Fruit fly (Drosophila melanogaster) whole organism, embryonic: ENCODE measurements around the gene CG42342.

Experiments used
- Atf6 ChIP-seq: fragments of 200-800 bp; sonication (Bioruptor generic); IDR thresholded peaks from 2 replicates; pipeline ENCODE4 v1.3.6; 2022; ENCODE audit warnings: missing biosample characterization, missing genetic modification characterization
- B-H2 ChIP-seq: fragments of 200-800 bp; sonication (Bioruptor generic); optimal IDR thresholded peaks from 2 replicates; lab custom pipeline; 2018; ENCODE audit warnings: missing biosample characterization, mild to moderate bottlenecking, missing genetic modification characterization
- CG11504 ChIP-seq: fragments of 200-800 bp; sonication (Bioruptor generic); optimal IDR thresholded peaks from 3 replicates; lab custom pipeline; 2019; ENCODE audit warnings: missing biosample characterization, mild to moderate bottlenecking, missing genetic modification characterization, moderate library complexity
- CG12769 ChIP-seq: fragments of 200-800 bp; sonication (Bioruptor generic); optimal IDR thresholded peaks from 2 replicates; lab custom pipeline; 2019; ENCODE audit warnings: missing biosample characterization, mild to moderate bottlenecking, missing genetic modification characterization, moderate library complexity
- CG13624 ChIP-seq: fragments of 200-800 bp; sonication (Bioruptor generic); optimal IDR thresholded peaks from 2 replicates; lab custom pipeline; 2016; ENCODE audit warnings: missing biosample characterization, missing genetic modification characterization
- CG14050 ChIP-seq: fragments of 200-800 bp; sonication (Bioruptor generic); IDR thresholded peaks from 3 replicates; pipeline ENCODE4 v1.3.6; 2022; ENCODE audit warnings: missing biosample characterization, missing genetic modification characterization
- CG15073 ChIP-seq: fragments of 200-800 bp; sonication (Bioruptor generic); optimal IDR thresholded peaks from 2 replicates; lab custom pipeline; 2016; ENCODE audit warnings: missing biosample characterization, missing genetic modification characterization
- CG1603 ChIP-seq: fragments of 200-800 bp; sonication (Bioruptor generic); optimal IDR thresholded peaks from 2 replicates; lab custom pipeline; 2019; ENCODE audit warnings: missing biosample characterization, mild to moderate bottlenecking, missing genetic modification characterization, moderate library complexity
- CG17385 ChIP-seq: fragments of 200-800 bp; sonication (Bioruptor generic); optimal IDR thresholded peaks from 3 replicates; lab custom pipeline; 2018; ENCODE audit warnings: missing biosample characterization, mild to moderate bottlenecking, missing genetic modification characterization
- CG17802 ChIP-seq: fragments of 200-800 bp; sonication (Bioruptor generic); optimal IDR thresholded peaks from 2 replicates; lab custom pipeline; 2018; ENCODE audit warnings: missing biosample characterization, mild to moderate bottlenecking, missing genetic modification characterization, moderate library complexity
- CG2875 ChIP-seq: fragments of 200-800 bp; sonication (Bioruptor generic); optimal IDR thresholded peaks from 2 replicates; lab custom pipeline; 2017; ENCODE audit warnings: missing biosample characterization, mild to moderate bottlenecking, missing genetic modification characterization, missing genetic modification reagents
- CG33557 ChIP-seq: fragments of 200-800 bp; sonication (Bioruptor generic); optimal IDR thresholded peaks from 2 replicates; lab custom pipeline; 2019; ENCODE audit warnings: missing biosample characterization, mild to moderate bottlenecking, missing genetic modification characterization, moderate library complexity
- CG5953 ChIP-seq: fragments of 200-800 bp; sonication (Bioruptor generic); IDR thresholded peaks from 2 replicates; pipeline ENCODE4 v1.3.6; 2022; ENCODE audit warnings: missing biosample characterization, missing genetic modification characterization
- CG6689 ChIP-seq: fragments of 200-800 bp; sonication (Bioruptor generic); IDR thresholded peaks from 2 replicates; pipeline ENCODE4 v1.3.6; 2022; ENCODE audit warnings: missing biosample characterization, missing genetic modification characterization
- CG8765 ChIP-seq: fragments of 200-800 bp; sonication (Bioruptor generic); IDR thresholded peaks from 2 replicates; pipeline ENCODE4 v1.3.6; 2022; ENCODE audit warnings: missing biosample characterization, missing genetic modification characterization
- Elba2 ChIP-seq: fragments of 200-800 bp; sonication (Bioruptor generic); optimal IDR thresholded peaks from 3 replicates; lab custom pipeline; 2016; ENCODE audit warnings: missing biosample characterization, missing genetic modification characterization
- Ets97D ChIP-seq: fragments of 200-800 bp; sonication (Bioruptor generic); optimal IDR thresholded peaks from 3 replicates; lab custom pipeline; 2016; ENCODE audit warnings: missing biosample characterization, missing genetic modification characterization
- GATAe ChIP-seq: fragments of 200-800 bp; sonication (Bioruptor generic); conservative IDR thresholded peaks from 2 replicates; pipeline ENCODE4 v1.3.6; 2022; ENCODE audit warnings: missing biosample characterization, missing genetic modification characterization
- H15 ChIP-seq: fragments of 200-800 bp; sonication (Bioruptor generic); IDR thresholded peaks from 3 replicates; pipeline ENCODE4 v1.3.6; 2022; ENCODE audit warnings: missing biosample characterization, missing genetic modification characterization
- H2.0 ChIP-seq: fragments of 200-800 bp; sonication (Bioruptor generic); IDR thresholded peaks from 2 replicates; pipeline ENCODE4 v1.3.6; 2022; ENCODE audit warnings: missing biosample characterization, missing genetic modification characterization
- HLHmδ ChIP-seq: fragments of 200-800 bp; sonication (Bioruptor generic); optimal IDR thresholded peaks from 2 replicates; lab custom pipeline; 2018; ENCODE audit warnings: missing biosample characterization, mild to moderate bottlenecking, missing genetic modification characterization, moderate library complexity
- Hr3 ChIP-seq: fragments of 200-800 bp; sonication (Bioruptor generic); optimal IDR thresholded peaks from 3 replicates; lab custom pipeline; 2016; ENCODE audit warnings: missing biosample characterization, missing genetic modification characterization
- Hr51 ChIP-seq, 2 experiments: fragments of 200-800 bp; sonication (Bioruptor generic); optimal IDR thresholded peaks; 2 replicates in 1 of 2; 3 replicates in 1 of 2; lab custom pipeline; 2016 to 2018; ENCODE audit warnings: missing biosample characterization in 2 of 2, missing genetic modification characterization in 2 of 2, mild to moderate bottlenecking in 1 of 2, moderate library complexity in 1 of 2
- Jarid2 ChIP-seq: fragments of 200-800 bp; sonication (Bioruptor generic); optimal IDR thresholded peaks from 3 replicates; lab custom pipeline; 2017; ENCODE audit warnings: mild to moderate bottlenecking, missing biosample characterization, missing genetic modification reagents, missing genetic modification characterization
- Mes4 ChIP-seq: fragments of 200-800 bp; sonication (Bioruptor generic); optimal IDR thresholded peaks from 2 replicates; lab custom pipeline; 2016; ENCODE audit warnings: missing biosample characterization, missing genetic modification characterization
- NFAT ChIP-seq: fragments of 200-800 bp; sonication (Bioruptor generic); IDR thresholded peaks from 2 replicates; pipeline ENCODE4 v1.3.6; 2022; ENCODE audit warnings: missing biosample characterization, missing genetic modification characterization
- Oaz ChIP-seq: fragments of 200-800 bp; sonication (Bioruptor generic); IDR thresholded peaks from 2 replicates; pipeline ENCODE4 v1.3.6; 2022; ENCODE audit warnings: missing biosample characterization, missing genetic modification characterization
- Oli ChIP-seq: fragments of 200-800 bp; sonication (Bioruptor generic); optimal IDR thresholded peaks from 2 replicates; lab custom pipeline; 2018; ENCODE audit warnings: missing biosample characterization, mild to moderate bottlenecking, missing genetic modification characterization, moderate library complexity
- Sry-β ChIP-seq: fragments of 200-800 bp; sonication (Bioruptor generic); optimal IDR thresholded peaks from 2 replicates; lab custom pipeline; 2018; ENCODE audit warnings: missing biosample characterization, mild to moderate bottlenecking, missing genetic modification characterization, moderate library complexity
- Stat92E ChIP-seq, 3 experiments: fragments of >200 bp in 2 of 3; fragments of 200-800 bp in 1 of 3; sonication (Bioruptor generic) in 1 of 3; optimal IDR thresholded peaks; 2 replicates each; lab custom pipeline; 2017 to 2019; ENCODE audit warnings: missing biosample characterization in 3 of 3, missing genetic modification characterization in 3 of 3, mild to moderate bottlenecking in 1 of 3, moderate library complexity in 1 of 3
- Usf ChIP-seq: fragments of 200-800 bp; sonication (Bioruptor generic); optimal IDR thresholded peaks from 2 replicates; lab custom pipeline; 2017; ENCODE audit warnings: missing genotype, missing biosample characterization, missing genetic modification characterization
- ac ChIP-seq: fragments of 200-800 bp; sonication (Bioruptor generic); optimal IDR thresholded peaks from 3 replicates; lab custom pipeline; 2017; ENCODE audit warnings: missing biosample characterization, mild to moderate bottlenecking, missing genetic modification characterization
- br ChIP-seq: fragments of >200 bp; optimal IDR thresholded peaks from 2 replicates; lab custom pipeline; 2017
- btn ChIP-seq: fragments of 200-800 bp; sonication (Bioruptor generic); optimal IDR thresholded peaks from 2 replicates; lab custom pipeline; 2016; ENCODE audit warnings: missing biosample characterization, missing genetic modification characterization
- crp ChIP-seq, 2 experiments: fragments of 200-800 bp; sonication (Bioruptor generic); optimal IDR thresholded peaks; 2 replicates in 1 of 2; 3 replicates in 1 of 2; lab custom pipeline; 2017; ENCODE audit warnings: missing biosample characterization in 2 of 2, missing genetic modification characterization in 2 of 2, mild to moderate bottlenecking in 1 of 2, moderate library complexity in 1 of 2
- gem ChIP-seq: fragments of 200-800 bp; sonication (Bioruptor generic); optimal IDR thresholded peaks from 2 replicates; lab custom pipeline; 2019; ENCODE audit warnings: missing biosample characterization, mild to moderate bottlenecking, missing genetic modification characterization, moderate library complexity
- ken ChIP-seq: fragments of 200-800 bp; sonication (Bioruptor generic); IDR thresholded peaks from 3 replicates; pipeline ENCODE4 v1.3.6; 2022; ENCODE audit warnings: missing biosample characterization, missing genetic modification characterization
- nerfin-1 ChIP-seq: fragments of 200-800 bp; sonication (Bioruptor generic); optimal IDR thresholded peaks from 3 replicates; lab custom pipeline; 2019; ENCODE audit warnings: missing biosample characterization, mild to moderate bottlenecking, missing genetic modification characterization, moderate library complexity
- nom ChIP-seq: fragments of 200-800 bp; sonication (Bioruptor generic); optimal IDR thresholded peaks from 2 replicates; lab custom pipeline; 2017; ENCODE audit warnings: missing biosample characterization, missing genetic modification characterization, mild to moderate bottlenecking, moderate library complexity, missing genetic modification reagents
- odd ChIP-seq: fragments of 200-800 bp; sonication (Bioruptor generic); optimal IDR thresholded peaks from 2 replicates; lab custom pipeline; 2017; ENCODE audit warnings: missing biosample characterization, mild to moderate bottlenecking, missing genetic modification characterization
- repo ChIP-seq: fragments of 200-800 bp; sonication (Bioruptor generic); optimal IDR thresholded peaks from 2 replicates; lab custom pipeline; 2016; ENCODE audit warnings: missing biosample characterization, missing genetic modification characterization
- row ChIP-seq: fragments of 200-800 bp; sonication (Bioruptor generic); IDR thresholded peaks from 3 replicates; pipeline ENCODE4 v1.3.6; 2022; ENCODE audit warnings: missing biosample characterization, missing genetic modification characterization
- seq ChIP-seq: fragments of 200-800 bp; sonication (Bioruptor generic); IDR thresholded peaks from 2 replicates; pipeline ENCODE4 v1.3.6; 2022; ENCODE audit warnings: missing biosample characterization, missing genetic modification characterization
- stc ChIP-seq: fragments of 200-800 bp; sonication (Bioruptor generic); IDR thresholded peaks from 2 replicates; pipeline ENCODE4 v1.3.6; 2022; ENCODE audit warnings: missing biosample characterization, missing genetic modification characterization
- zen2 ChIP-seq: fragments of 200-800 bp; sonication (Bioruptor generic); IDR thresholded peaks from 3 replicates; pipeline ENCODE4 v1.3.6; 2022; ENCODE audit warnings: missing biosample characterization, missing genetic modification characterization; ENCODE audit not compliant: partially characterized antibody

CG42342 gene

DNA sequence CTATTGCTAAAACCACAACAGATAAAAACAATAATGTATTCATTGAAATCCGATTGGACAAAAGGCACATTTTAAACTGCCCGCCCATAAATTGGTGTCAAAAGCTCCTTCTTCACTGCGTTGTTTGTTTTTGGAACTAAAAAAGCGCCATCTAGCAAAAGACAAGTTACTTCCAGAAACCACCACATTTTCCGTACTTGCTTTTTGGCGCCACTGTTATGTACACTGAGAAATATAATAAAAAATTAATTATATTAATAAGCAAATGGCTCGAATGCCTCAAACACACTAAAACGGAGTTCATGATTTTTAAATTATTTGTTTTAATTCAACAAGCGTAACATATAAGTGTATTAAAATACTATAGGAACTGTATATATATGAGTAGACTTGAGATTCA, 5.2 kb upstream of the CG42342 start (continued):
- TF ChIP-seq B-H2 (GFP tag; lab: Kevin White, UChicago) (peak; percentile 53), CG14050 (GFP tag; lab: Robert Waterston, UW) (peak; percentile 83), H2.0 (peak; percentile 77), CG17802 (peak; percentile 69), HLHmδ (GFP tag; lab: Kevin White, UChicago) (no peak), Mes4 (peak; percentile 19), Oli (tag; lab: Kevin White, UChicago) (peak; percentile 82), seq (no peak)

DNA sequence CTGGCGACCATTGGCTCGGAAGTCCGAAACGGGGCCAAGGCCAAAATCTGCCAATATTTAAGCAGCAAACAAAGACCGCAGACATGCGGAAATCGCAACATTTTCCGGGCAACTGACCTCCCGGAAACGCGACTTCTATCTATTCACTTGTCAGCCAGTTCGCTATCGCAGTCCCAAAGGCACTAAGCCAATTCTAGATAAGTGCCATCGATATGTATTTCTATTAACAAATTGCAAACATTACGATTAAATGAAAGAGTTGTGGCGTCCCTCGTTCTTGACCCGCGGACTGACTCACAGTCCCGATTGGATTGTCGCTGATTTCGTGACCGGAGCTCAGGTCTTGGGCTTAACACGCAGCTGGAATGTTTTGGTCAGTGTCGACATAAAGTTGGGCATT, 3.7 kb upstream of the CG42342 start, which contains the start of gene Gr89a:
Gene Gr89a (minus strand): TSS at position 101 of the 400 bp plus-strand sequence.
- TF ChIP-seq CG8765 (GFP tag; lab: Robert Waterston, UW) (no peak), ac (GFP tag; lab: Kevin White, UChicago) (no peak), ken (GFP tag; lab: Robert Waterston, UW) (no peak), H15 (GFP tag; lab: Robert Waterston, UW) (no peak), CG33557 (GFP tag; lab: Kevin White, UChicago) (no peak)

DNA sequence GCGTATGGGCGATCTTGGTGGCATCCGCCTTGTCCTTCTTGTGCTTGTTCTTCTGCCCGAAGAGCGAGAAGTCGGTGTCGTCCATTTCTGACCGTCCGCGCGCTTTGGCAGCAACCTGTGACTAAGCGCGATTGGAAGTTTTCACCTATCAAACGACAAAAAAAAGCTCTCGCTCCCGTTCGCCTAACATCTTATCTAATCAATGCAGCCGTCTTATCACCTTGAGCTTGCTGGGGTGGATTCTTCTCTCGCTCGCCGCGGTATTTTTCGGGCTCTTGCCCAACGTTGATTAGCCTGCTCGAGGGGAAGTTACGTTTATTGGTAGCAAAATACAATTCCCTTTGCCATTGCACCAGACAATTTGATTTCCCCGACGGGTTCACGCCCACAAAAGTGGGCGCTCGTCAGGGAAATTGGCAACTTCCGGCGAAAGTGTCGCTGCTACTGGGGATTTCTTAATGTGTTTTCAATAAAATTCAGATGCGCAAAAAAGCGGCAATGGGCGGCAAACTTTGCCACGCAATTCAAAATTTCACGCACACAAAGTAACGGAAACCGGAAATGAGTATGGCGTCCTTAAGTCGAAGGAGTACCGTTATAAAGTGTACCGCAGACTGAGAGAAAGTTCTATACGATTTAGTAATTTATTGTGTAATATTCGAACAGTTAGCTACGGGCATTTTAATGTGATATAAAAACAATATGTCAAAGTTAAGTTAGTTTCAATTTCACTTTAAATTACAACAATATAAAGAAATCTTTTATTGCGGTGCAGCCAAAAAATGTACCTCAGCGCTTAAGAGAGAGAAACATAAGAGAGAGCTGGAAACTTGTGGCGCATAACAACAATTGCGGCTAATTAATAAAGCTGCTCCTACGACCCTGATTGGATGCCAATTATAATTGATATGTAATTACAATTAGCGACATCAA, 1.4 kb upstream of the CG42342 start, which contains the start of gene Decay:
Gene Decay (minus strand): TSS at position 132 of the 933 bp plus-strand sequence.
- no peak for TF ChIP-seq repo (GFP tag; lab: Kevin White, UChicago)
- TF ChIP-seq CG17802, result no peak
- no peak for TF ChIP-seq br
- TF ChIP-seq Oaz, result no peak
- TF ChIP-seq crp (GFP tag; optimal IDR thresholded peaks at IDR 0.05; lab: Kevin White, UChicago), result no peak
- TF ChIP-seq nom (GFP tag; lab: Kevin White, UChicago), result no peak
- TF ChIP-seq Usf (GFP tag; lab: Kevin White, UChicago), result no peak
- TF ChIP-seq stc (GFP tag; lab: Robert Waterston, UW), result no peak
- TF ChIP-seq zen2 (GFP tag; lab: Robert Waterston, UW), result no peak
- no peak for TF ChIP-seq Stat92E (GFP tag; optimal IDR thresholded peaks at IDR 0.05; lab: Kevin White, UChicago)
- TF ChIP-seq Hr51 (GFP tag; optimal IDR thresholded peaks at IDR 0.05; lab: Kevin White, UChicago), result peak in 1 of 2 experiments; percentile 19
- TF ChIP-seq odd (GFP tag; lab: Kevin White, UChicago), result no peak
- no peak for TF ChIP-seq btn
- peak; percentile 12; the same call in 1 of the 2 replicates for TF ChIP-seq Atf6 (GFP tag; lab: Robert Waterston, UW)
- TF ChIP-seq CG13624, result peak; percentile 9
- no peak for TF ChIP-seq CG5953
- TF ChIP-seq Ets97D (GFP tag; lab: Kevin White, UChicago), result peak; percentile 41
- TF ChIP-seq CG12769 (tag; lab: Kevin White, UChicago), result no peak
- peak; percentile 9 for TF ChIP-seq Jarid2 (GFP tag; lab: Kevin White, UChicago)
- peak; percentile 16 for TF ChIP-seq CG11504 (tag; lab: Kevin White, UChicago)
- TF ChIP-seq nerfin-1 (tag; lab: Kevin White, UChicago), result no peak
- TF ChIP-seq Hr3 (GFP tag; lab: Kevin White, UChicago), result no peak
- peak; percentile 28 for TF ChIP-seq gem (tag; lab: Kevin White, UChicago)
- TF ChIP-seq row (GFP tag; lab: Robert Waterston, UW), result peak; percentile 23; the same call in 1 of the 3 replicates
- peak; percentile 13 for TF ChIP-seq CG1603 (tag; lab: Kevin White, UChicago)
- no peak for TF ChIP-seq CG17385 (GFP tag; lab: Kevin White, UChicago)
- TF ChIP-seq NFAT (GFP tag; lab: Robert Waterston, UW), result no peak
- no peak for TF ChIP-seq Sry-β (GFP tag; lab: Kevin White, UChicago)
- TF ChIP-seq CG2875 (GFP tag; lab: Kevin White, UChicago), result no peak
- no peak for TF ChIP-seq Elba2 (GFP tag; lab: Kevin White, UChicago)
- TF ChIP-seq CG6689, result 0 out of 2 replicates have a peak, but pooled peaks have one; percentile 6
- peak; percentile 75 for TF ChIP-seq GATAe
- TF ChIP-seq CG15073 (GFP tag; lab: Kevin White, UChicago), result no peak
